Worm (Caenorhabditis elegans) whole organism, mixed stage, embryonic: ENCODE measurements around the gene F58A3.3.

Source experiments
- M03D4.4 ChIP-seq: sonication (generic microtip); optimal IDR thresholded peaks from 2 replicates; lab custom pipeline; 2017; ENCODE audit warnings: mild to moderate bottlenecking, missing genetic modification characterization, missing compliant biosample characterization
- bed-3 ChIP-seq: fragments of 200-800 bp; sonication (Bioruptor generic); optimal IDR thresholded peaks from 3 replicates; lab custom pipeline; 2018; ENCODE audit warnings: mild to moderate bottlenecking, missing genetic modification characterization, moderate library complexity, missing compliant biosample characterization
- blmp-1 ChIP-seq: fragments of 150-350 bp; optimal IDR thresholded peaks from 2 replicates; lab custom pipeline; 2014; ENCODE audit warnings: missing biosample characterization, missing genetic modification characterization
- ceh-39 ChIP-seq: fragments of 150-350 bp; optimal IDR thresholded peaks from 2 replicates; lab custom pipeline; 2014; ENCODE audit warnings: missing biosample characterization, missing genetic modification characterization
- ceh-43 ChIP-seq: fragments of 200-800 bp; sonication (Bioruptor generic); optimal IDR thresholded peaks from 2 replicates; lab custom pipeline; 2018; ENCODE audit warnings: mild to moderate bottlenecking, missing genetic modification characterization, moderate library complexity, missing compliant biosample characterization
- ceh-83 ChIP-seq: fragments of 200-800 bp; sonication (Bioruptor generic); optimal IDR thresholded peaks from 2 replicates; lab custom pipeline; 2018; ENCODE audit warnings: mild to moderate bottlenecking, missing genetic modification characterization, missing compliant biosample characterization
- cnd-1 ChIP-seq: fragments of 200-800 bp; sonication (Bioruptor generic); optimal IDR thresholded peaks from 2 replicates; lab custom pipeline; 2018; ENCODE audit warnings: mild to moderate bottlenecking, missing genetic modification characterization, missing compliant biosample characterization
- drap-1 ChIP-seq: fragments of 200-800 bp; sonication (Bioruptor generic); optimal IDR thresholded peaks from 3 replicates; lab custom pipeline; 2018; ENCODE audit warnings: mild to moderate bottlenecking, missing genetic modification characterization, missing compliant biosample characterization
- elt-1 ChIP-seq: sonication (generic microtip); optimal IDR thresholded peaks from 2 replicates; lab custom pipeline; 2017; ENCODE audit warnings: missing genetic modification characterization, mild to moderate bottlenecking, missing compliant biosample characterization, antibody characterized with exemption, moderate library complexity, borderline replicate concordance; ENCODE audit not compliant: insufficient read depth
- elt-3 ChIP-seq: fragments of 150-350 bp; optimal IDR thresholded peaks from 2 replicates; lab custom pipeline; 2014; ENCODE audit warnings: missing biosample characterization, missing genetic modification characterization
- flh-1 ChIP-seq: fragments of 200-800 bp; sonication (Bioruptor generic); optimal IDR thresholded peaks from 2 replicates; lab custom pipeline; 2018; ENCODE audit warnings: mild to moderate bottlenecking, missing genetic modification characterization, moderate library complexity, missing compliant biosample characterization
- ham-2 ChIP-seq: fragments of 200-800 bp; sonication (Bioruptor generic); optimal IDR thresholded peaks from 2 replicates; lab custom pipeline; 2018; ENCODE audit warnings: mild to moderate bottlenecking, missing genetic modification characterization, missing compliant biosample characterization
- hlh-1 ChIP-seq: fragments of 150-350 bp; optimal IDR thresholded peaks from 2 replicates; lab custom pipeline; 2014; ENCODE audit warnings: missing biosample characterization, missing genetic modification reagents, missing genetic modification characterization
- lin-13 ChIP-seq: fragments of 150-350 bp; optimal IDR thresholded peaks from 2 replicates; lab custom pipeline; 2014; ENCODE audit warnings: missing biosample characterization, missing genetic modification characterization
- lin-32 ChIP-seq: fragments of 200-800 bp; sonication (Bioruptor generic); optimal IDR thresholded peaks from 2 replicates; lab custom pipeline; 2018; ENCODE audit warnings: mild to moderate bottlenecking, missing genetic modification characterization, missing compliant biosample characterization
- lsy-2 ChIP-seq: fragments of 150-350 bp; optimal IDR thresholded peaks from 2 replicates; lab custom pipeline; 2014; ENCODE audit warnings: missing biosample characterization, missing genetic modification characterization
- mab-5 ChIP-seq: fragments of 150-350 bp; optimal IDR thresholded peaks from 2 replicates; lab custom pipeline; 2014; ENCODE audit warnings: missing biosample characterization, missing genetic modification characterization
- mls-2 ChIP-seq: sonication (generic microtip); optimal IDR thresholded peaks from 2 replicates; lab custom pipeline; 2016; ENCODE audit warnings: mild to moderate bottlenecking, missing genetic modification characterization, moderate library complexity, missing compliant biosample characterization
- nhr-12 ChIP-seq: fragments of 150-350 bp; optimal IDR thresholded peaks from 2 replicates; lab custom pipeline; 2014; ENCODE audit warnings: missing biosample characterization, missing genetic modification characterization
- nhr-2 ChIP-seq: fragments of 150-350 bp; optimal IDR thresholded peaks from 2 replicates; lab custom pipeline; 2014; ENCODE audit warnings: missing biosample characterization, missing genetic modification characterization
- nhr-237 ChIP-seq: fragments of 150-350 bp; optimal IDR thresholded peaks from 2 replicates; lab custom pipeline; 2014; ENCODE audit warnings: missing biosample characterization, missing genetic modification characterization
- nhr-28 ChIP-seq: fragments of 150-350 bp; optimal IDR thresholded peaks from 2 replicates; lab custom pipeline; 2014; ENCODE audit warnings: missing biosample characterization, missing genetic modification characterization
- nhr-76 ChIP-seq: sonication (generic microtip); optimal IDR thresholded peaks from 2 replicates; lab custom pipeline; 2017; ENCODE audit warnings: missing biosample characterization, missing genetic modification characterization
- pha-4 ChIP-seq: fragments of 150-350 bp; optimal IDR thresholded peaks from 2 replicates; lab custom pipeline; 2018; ENCODE audit warnings: missing biosample characterization, missing genetic modification reagents, missing genetic modification characterization
- snpc-4 ChIP-seq: fragments of 150-350 bp; optimal IDR thresholded peaks from 2 replicates; lab custom pipeline; 2014; ENCODE audit warnings: missing biosample characterization, missing genetic modification characterization
- sptf-1 ChIP-seq: sonication (generic microtip); optimal IDR thresholded peaks from 2 replicates; lab custom pipeline; 2017; ENCODE audit warnings: mild to moderate bottlenecking, missing genetic modification characterization, moderate library complexity, missing compliant biosample characterization
- tbx-8 ChIP-seq: fragments of 200-800 bp; sonication (Bioruptor generic); optimal IDR thresholded peaks from 2 replicates; lab custom pipeline; 2018; ENCODE audit warnings: mild to moderate bottlenecking, missing genetic modification characterization, moderate library complexity, missing compliant biosample characterization
- unc-120 ChIP-seq: sonication (generic microtip); optimal IDR thresholded peaks from 2 replicates; lab custom pipeline; 2017; ENCODE audit warnings: missing genetic modification characterization, missing compliant biosample characterization; ENCODE audit not compliant: poor library complexity, severe bottlenecking
- unc-39 ChIP-seq: fragments of 150-350 bp; optimal IDR thresholded peaks from 2 replicates; lab custom pipeline; 2014; ENCODE audit warnings: missing biosample characterization, missing genetic modification characterization
- unc-62 ChIP-seq: fragments of 150-350 bp; optimal IDR thresholded peaks from 2 replicates; lab custom pipeline; 2014; ENCODE audit warnings: missing biosample characterization, missing genetic modification reagents, missing genetic modification characterization
- zip-8 ChIP-seq: fragments of 150-350 bp; optimal IDR thresholded peaks from 2 replicates; lab custom pipeline; 2014; ENCODE audit warnings: missing biosample characterization, missing genetic modification characterization
- ztf-11 ChIP-seq: fragments of 150-350 bp; optimal IDR thresholded peaks from 2 replicates; lab custom pipeline; 2014; ENCODE audit warnings: missing biosample characterization, missing genetic modification characterization

The F58A3.3 gene

DNA sequence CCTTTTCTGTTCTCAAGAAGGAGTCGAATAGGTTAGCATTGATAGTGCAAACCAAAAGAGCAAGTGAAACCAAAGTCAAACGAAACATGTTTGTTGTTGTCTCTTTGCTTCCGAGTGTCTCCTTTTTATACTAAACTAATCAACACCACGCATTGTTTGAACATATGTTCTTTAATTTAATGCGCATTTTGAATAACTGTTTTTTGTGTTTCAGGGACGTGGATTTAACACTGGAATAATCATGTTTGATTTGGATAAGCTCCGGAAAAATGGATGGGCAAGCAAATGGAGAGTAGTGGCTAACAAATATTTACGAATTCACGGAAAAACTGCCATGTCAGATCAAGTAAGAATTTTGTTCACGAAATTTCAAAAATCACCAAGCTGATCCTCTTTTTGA lies 44.7 kb upstream of the F58A3.3 start, which contains the start of gene K09C8.9:
Gene K09C8.9 (minus strand): TSS at position 101 of the 400 bp plus-strand sequence.
- TF ChIP-seq nhr-237 (tag; lab: Kevin White, UChicago) (no peak), hlh-1 (no peak), elt-1 (tag; lab: Kevin White, UChicago) (no peak), ztf-11 (tag; lab: Kevin White, UChicago) (no peak), tbx-8 (GFP tag; lab: Kevin White, UChicago) (no peak), lin-32 (no peak), bed-3 (GFP tag; lab: Kevin White, UChicago) (no peak), nhr-76 (tag; lab: Kevin White, UChicago) (no peak), unc-39 (tag; lab: Kevin White, UChicago) (no peak)

- TF ChIP-seq mls-2 (no peak), M03D4.4 (tag; lab: Kevin White, UChicago) (no peak), mab-5 (no peak), nhr-2 (tag; lab: Kevin White, UChicago) (no peak), pha-4 (no peak), ceh-39 (no peak), nhr-76 (tag; lab: Kevin White, UChicago) (no peak), unc-62 (GFP tag; lab: Kevin White, UChicago) (no peak), snpc-4 (tag; lab: Kevin White, UChicago) (no peak), elt-1 (tag; lab: Kevin White, UChicago) (no peak), unc-120 (tag; lab: Kevin White, UChicago) (no peak), hlh-1 (no peak)
- TF ChIP-seq, all 35 proteins: peak for 0
Measured at ce11 chrX:10970629-10971028, 41.8 kb upstream of the F58A3.3 start, which contains the start of gene K09C8.8. Gene K09C8.8, plus strand, starts transcription at chrX:10970929.

DNA sequence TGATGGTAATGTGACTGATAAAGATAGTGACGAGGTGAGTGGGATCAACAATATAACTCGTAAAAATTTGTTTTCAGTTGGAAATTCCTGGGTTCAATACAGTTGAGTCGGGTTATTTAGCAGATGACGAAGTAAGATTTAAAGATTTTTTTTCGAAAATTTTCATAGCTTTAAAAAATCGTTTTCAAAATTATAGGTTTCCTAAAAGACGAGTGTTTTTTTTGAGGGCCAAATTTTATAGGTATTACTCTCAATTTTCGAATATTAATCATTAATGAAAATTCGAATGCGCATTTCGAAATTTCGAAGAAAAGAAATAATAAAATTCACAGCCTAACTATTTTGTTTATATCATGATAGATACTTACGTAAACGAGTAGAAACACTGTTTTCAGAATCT lies 41.3 kb upstream of the F58A3.3 start:
- TF ChIP-seq nhr-12 (no peak), nhr-28 (no peak), blmp-1 (tag; lab: Kevin White, UChicago) (no peak), elt-3 (no peak), ceh-83 (no peak), ztf-11 (tag; lab: Kevin White, UChicago) (no peak), lin-32 (no peak), flh-1 (GFP tag; lab: Kevin White, UChicago) (no peak), tbx-8 (GFP tag; lab: Kevin White, UChicago) (no peak), M03D4.4 (tag; lab: Kevin White, UChicago) (no peak), zip-8 (tag; lab: Kevin White, UChicago) (no peak), bed-3 (GFP tag; lab: Kevin White, UChicago) (no peak)

ce11 chrX:10976447-10977196 lies 35.8 kb upstream of the F58A3.3 start:
- TF ChIP-seq nhr-237 (tag; lab: Kevin White, UChicago): no peak
- TF ChIP-seq M03D4.4 (tag; lab: Kevin White, UChicago): no peak
- no peak for TF ChIP-seq cnd-1
- no peak for TF ChIP-seq sptf-1 (tag; lab: Kevin White, UChicago)
- TF ChIP-seq ztf-11 (tag; lab: Kevin White, UChicago): no peak
- TF ChIP-seq ceh-43 (GFP tag; lab: Kevin White, UChicago): no peak
- TF ChIP-seq drap-1 (GFP tag; lab: Kevin White, UChicago): no peak
- no peak for TF ChIP-seq zip-8 (tag; lab: Kevin White, UChicago)
- no peak for TF ChIP-seq lsy-2
- no peak for TF ChIP-seq lin-13 (tag; lab: Kevin White, UChicago)
- TF ChIP-seq lin-32: no peak
- no peak for TF ChIP-seq ham-2 (GFP tag; lab: Kevin White, UChicago)
- no peak for TF ChIP-seq blmp-1 (tag; lab: Kevin White, UChicago)
- no peak for TF ChIP-seq unc-39 (tag; lab: Kevin White, UChicago)
- TF ChIP-seq flh-1 (GFP tag; lab: Kevin White, UChicago): no peak
- no peak for TF ChIP-seq elt-3
